Worm (Caenorhabditis elegans): ENCODE measurements around the gene ZC190.4.
"Not testable (repeated sequence)": the region's sequence is repeated elsewhere in the genome, so short reads cannot be mapped to it uniquely, and the experiment has no call there.

The ZC190.4 gene

DNA sequence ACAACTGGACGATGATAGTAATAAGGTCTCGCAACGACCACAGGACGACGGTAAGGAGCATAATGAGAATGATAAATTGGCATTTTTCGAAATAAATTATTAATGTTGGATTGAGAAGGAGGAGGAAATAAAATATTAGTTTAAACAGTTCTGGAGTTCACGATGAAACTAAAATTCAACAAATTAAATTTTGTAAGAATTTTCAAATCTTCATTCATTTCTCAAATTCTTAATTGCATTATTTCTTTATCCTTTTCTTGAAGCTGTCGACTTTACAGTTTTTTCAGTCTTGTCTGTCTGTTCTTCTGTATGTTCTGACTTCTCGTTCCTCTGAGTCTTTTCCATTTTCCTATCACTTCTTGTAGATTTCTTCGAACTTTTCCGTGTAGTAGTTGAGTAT lies 20.9 kb downstream of the ZC190.4 start, which contains the start of gene ZC190.7:
ZC190.7 (minus strand) TSS at position 101 of the 400 bp plus-strand sequence.
- TF ChIP-seq nhr-80 (tag; optimal IDR thresholded peaks at IDR 0.05) (no peak), nfya-1 (tag; optimal IDR thresholded peaks at IDR 0.05; ENCODE audit: borderline replicate concordance, insufficient read depth) (no peak), ztf-26 (tag; optimal IDR thresholded peaks at IDR 0.05) (no peak), snpc-1.3 (tag; optimal IDR thresholded peaks at IDR 0.05; ENCODE audit: insufficient read depth) (no peak), snpc-1.1 (tag; optimal IDR thresholded peaks at IDR 0.05; ENCODE audit: insufficient read depth) (no peak), nhr-90 (tag; optimal IDR thresholded peaks at IDR 0.05) (no peak), rpc-1 (optimal IDR thresholded peaks at IDR 0.05) (no peak), rpc-1 (tag; optimal IDR thresholded peaks at IDR 0.05) (no peak), ekl-4 (GFP tag; IDR thresholded peaks at IDR 0.05) (no peak), sptf-2 (GFP tag; optimal IDR thresholded peaks at IDR 0.05) (no peak)

DNA sequence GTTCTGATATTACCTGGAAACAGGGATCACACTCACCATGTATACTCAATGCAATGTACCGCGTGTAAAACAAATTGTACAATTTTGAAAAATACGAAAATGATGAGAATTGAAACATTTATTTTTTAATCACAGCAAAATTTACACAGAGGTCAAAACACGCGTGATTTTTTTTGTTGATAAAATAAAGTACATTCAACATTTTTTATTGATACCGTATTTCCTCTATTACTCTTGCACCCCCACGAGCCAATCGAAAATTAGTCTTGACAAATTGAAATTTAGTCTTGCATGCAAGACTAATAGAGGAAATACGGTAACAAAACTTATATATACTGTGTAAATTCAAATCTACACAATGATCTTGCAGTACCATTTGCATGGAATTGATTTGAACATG lies 21.8 kb downstream of the ZC190.4 start, which contains the start of gene ZC190.8:
ZC190.8 (minus strand) TSS at position 101 of the 400 bp plus-strand sequence.
- TF ChIP-seq madf-3 (GFP tag; IDR thresholded peaks at IDR 0.05) (no peak), chd-7 (tag; optimal IDR thresholded peaks at IDR 0.05) (no peak), nhr-80 (tag; optimal IDR thresholded peaks at IDR 0.05) (no peak), F55B11.4 (tag; optimal IDR thresholded peaks at IDR 0.05; ENCODE audit: borderline replicate concordance, insufficient read depth) (no peak), rcor-1 (GFP tag; IDR thresholded peaks at IDR 0.05) (no peak), zfh-2 (GFP tag; conservative IDR thresholded peaks at IDR 0.05) (no peak), nfyb-1 (GFP tag; IDR thresholded peaks at IDR 0.05) (no peak)

DNA sequence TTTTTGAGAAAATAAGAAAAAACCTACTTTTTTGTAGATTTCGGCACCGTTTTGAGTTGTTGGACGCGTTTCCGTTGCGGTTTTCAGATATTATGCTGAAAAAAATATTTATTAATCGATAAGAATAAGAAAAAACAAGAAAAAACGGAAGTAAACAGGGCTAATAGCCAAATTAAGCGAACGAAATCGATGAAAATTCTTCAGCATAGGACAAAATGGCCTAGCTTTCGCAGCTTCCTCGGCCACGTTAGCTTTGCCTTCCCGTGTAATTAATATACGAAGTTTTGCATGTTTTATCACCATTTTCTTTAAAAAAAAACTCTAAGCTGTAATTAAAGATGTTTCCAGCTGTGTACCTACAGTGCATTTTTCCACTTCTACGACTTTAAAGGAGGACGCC lies 30.4 kb downstream of the ZC190.4 start, which contains the start of gene ZC190.10:
ZC190.10 (minus strand) TSS at position 101 of the 400 bp plus-strand sequence.
- TF ChIP-seq lin-54 (GFP tag; optimal IDR thresholded peaks at IDR 0.05); mcd-1 (GFP tag; IDR thresholded peaks at IDR 0.05); egl-18 (GFP tag; IDR thresholded peaks at IDR 0.05): not testable (repeated sequence)

DNA sequence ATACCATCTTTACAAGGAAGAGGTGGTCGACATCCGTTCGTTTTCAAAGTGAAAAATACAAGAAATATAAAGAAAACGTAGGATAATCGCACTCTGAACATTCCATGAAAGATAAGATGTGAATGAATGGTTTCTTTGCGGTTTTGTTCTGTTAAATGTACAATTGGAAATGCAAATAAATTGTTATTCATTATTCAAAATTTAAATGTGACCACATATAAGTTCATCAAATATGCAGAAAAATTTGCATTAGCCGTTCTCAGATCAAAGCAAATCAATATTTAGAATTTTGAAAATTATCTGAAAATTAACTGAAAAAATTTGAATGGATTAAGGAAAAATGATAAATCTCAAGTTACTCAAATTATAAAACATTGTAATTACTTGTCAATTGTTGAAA lies 46.0 kb downstream of the ZC190.4 start, which contains the start of gene ZC178.2:
ZC178.2 (minus strand) TSS at position 101 of the 400 bp plus-strand sequence.
- TF ChIP-seq bed-1 (GFP tag; IDR thresholded peaks at IDR 0.05), result no peak

DNA sequence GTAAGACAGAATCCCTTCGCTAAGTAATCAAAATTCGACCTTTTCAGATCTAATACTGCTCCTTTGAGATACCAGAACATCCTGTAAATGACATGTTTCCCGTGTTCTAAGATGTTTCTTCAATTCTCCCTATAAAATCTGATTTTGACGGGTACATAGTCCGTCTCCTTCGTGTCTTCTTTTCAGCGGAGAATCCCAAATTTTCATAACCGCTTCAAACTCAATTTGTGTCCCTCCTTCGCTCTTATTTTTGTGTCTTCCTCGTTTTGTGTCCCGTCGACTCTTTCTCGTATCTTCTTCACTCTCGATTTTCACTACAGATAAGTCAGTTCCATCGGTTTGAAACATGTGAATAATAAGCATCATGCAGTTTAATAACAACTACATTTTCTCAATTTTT lies 50.3 kb downstream of the ZC190.4 start, which contains the start of gene glr-5:
glr-5 (plus strand) TSS at position 321 of the 400 bp plus-strand sequence.
- TF ChIP-seq lag-1 (GFP tag; IDR thresholded peaks at IDR 0.05) (no peak), hmg-20 (GFP tag; IDR thresholded peaks at IDR 0.05) (no peak), lin-40 (tag; optimal IDR thresholded peaks at IDR 0.05) (no peak), ztf-6 (GFP tag; IDR thresholded peaks at IDR 0.05) (no peak), zfh-2 (GFP tag; conservative IDR thresholded peaks at IDR 0.05) (no peak), ztf-28 (GFP tag; IDR thresholded peaks at IDR 0.05) (no peak), K11D2.4 (GFP tag; IDR thresholded peaks at IDR 0.05) (no peak), sea-2 (GFP tag; IDR thresholded peaks at IDR 0.05) (no peak), Y56A3A.18 (GFP tag; IDR thresholded peaks at IDR 0.05) (no peak), madf-3 (GFP tag; IDR thresholded peaks at IDR 0.05) (no peak), Y53F4B.3 (GFP tag; IDR thresholded peaks at IDR 0.05) (no peak), hsf-1 (GFP tag; IDR thresholded peaks at IDR 0.05) (no peak), ztf-25 (GFP tag; IDR thresholded peaks at IDR 0.05) (no peak), F22D6.2 (tag; optimal IDR thresholded peaks at IDR 0.05) (no peak), lir-1 (GFP tag; conservative IDR thresholded peaks at IDR 0.05) (no peak), B0261.1 (tag; optimal IDR thresholded peaks at IDR 0.05) (no peak), B0035.1 (tag; optimal IDR thresholded peaks at IDR 0.05) (no peak), madf-6 (GFP tag; IDR thresholded peaks at IDR 0.05) (no peak), nfya-2 (GFP tag; IDR thresholded peaks at IDR 0.05) (no peak)

All from whole organism, young adult.